Fruit fly (Drosophila melanogaster) whole organism, wandering third instar larva: Measurements from ENCODE around the gene CG13724.

Source experiments
- Hr78 ChIP-seq: fragments of >200 bp; optimal IDR thresholded peaks from 2 replicates; lab custom pipeline; 2017; ENCODE audit warnings: missing biosample characterization, missing genetic modification characterization
- Hr83 ChIP-seq: fragments of 200-300 bp; sonication (Bioruptor generic); optimal IDR thresholded peaks from 2 replicates; lab custom pipeline; 2016; ENCODE audit warnings: missing biosample characterization, mild to moderate bottlenecking, missing genetic modification characterization, moderate library complexity; ENCODE audit not compliant: poor library complexity, severe bottlenecking
- Jra ChIP-seq: sonication (Bioruptor generic); optimal IDR thresholded peaks from 2 replicates; lab custom pipeline; 2016; ENCODE audit warnings: missing biosample characterization, missing genetic modification characterization
- Myc ChIP-seq: fragments of >200 bp; optimal IDR thresholded peaks from 2 replicates; lab custom pipeline; 2017
- OdsH ChIP-seq: fragments of 200-800 bp; sonication (Bioruptor generic); optimal IDR thresholded peaks from 2 replicates; lab custom pipeline; 2016; ENCODE audit warnings: missing biosample characterization, mild to moderate bottlenecking, missing genetic modification characterization
- brk ChIP-seq: fragments of 200-800 bp; sonication (Bioruptor generic); optimal IDR thresholded peaks from 2 replicates; lab custom pipeline; 2016; ENCODE audit warnings: missing biosample characterization, mild to moderate bottlenecking, missing genetic modification characterization
- ey ChIP-seq: fragments of 200-800 bp; sonication (Bioruptor generic); optimal IDR thresholded peaks from 2 replicates; lab custom pipeline; 2016; ENCODE audit warnings: missing biosample characterization, missing genetic modification characterization
- fru ChIP-seq: fragments of 200-800 bp; sonication (Bioruptor generic); optimal IDR thresholded peaks from 3 replicates; lab custom pipeline; 2016; ENCODE audit warnings: missing biosample characterization, mild to moderate bottlenecking, missing genetic modification characterization
- lola ChIP-seq: fragments of >200 bp; optimal IDR thresholded peaks from 2 replicates; lab custom pipeline; 2017; ENCODE audit warnings: missing biosample characterization, missing genetic modification characterization
- pan ChIP-seq: fragments of >200 bp; optimal IDR thresholded peaks from 2 replicates; lab custom pipeline; 2017
- psq ChIP-seq: fragments of 200-800 bp; sonication (Bioruptor generic); optimal IDR thresholded peaks from 3 replicates; lab custom pipeline; 2017; ENCODE audit warnings: missing biosample characterization, mild to moderate bottlenecking, missing genetic modification characterization, moderate library complexity
- sage ChIP-seq: fragments of 200-800 bp; sonication (Bioruptor generic); optimal IDR thresholded peaks from 2 replicates; lab custom pipeline; 2016; ENCODE audit warnings: missing biosample characterization, mild to moderate bottlenecking, missing genetic modification characterization
- usp ChIP-seq: fragments of >200 bp; optimal IDR thresholded peaks from 2 replicates; lab custom pipeline; 2017; ENCODE audit warnings: missing biosample characterization, missing genetic modification characterization

DNA sequence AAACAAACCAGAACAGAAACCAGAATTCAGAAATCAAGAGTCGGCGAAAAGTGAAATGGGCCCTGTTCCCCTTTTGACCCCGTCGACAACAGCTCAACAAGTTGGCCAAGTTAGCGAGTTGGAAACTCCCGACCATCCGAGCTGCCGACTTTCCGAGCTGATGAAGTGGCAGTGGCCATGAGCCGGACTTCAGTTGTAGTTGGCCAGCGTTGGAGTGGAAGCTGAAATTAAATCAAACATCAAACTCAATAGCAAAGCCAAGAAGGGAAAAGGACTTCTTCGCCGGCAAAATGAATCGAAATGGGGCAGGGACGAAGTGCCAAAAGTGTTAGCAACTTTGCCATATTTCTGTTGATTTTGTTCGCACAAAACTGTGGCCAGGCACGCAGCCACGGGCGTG lies at the start of gene CG13724:
- TF ChIP-seq Hr83 (GFP tag; lab: Kevin White, UChicago) (no peak), psq (GFP tag; lab: Kevin White, UChicago) (no peak), ey (no peak), OdsH (GFP tag; lab: Kevin White, UChicago) (no peak), Hr78 (GFP tag; lab: Kevin White, UChicago) (no peak), Myc (lab: Kevin White, UChicago) (no peak), lola (GFP tag; lab: Kevin White, UChicago) (no peak), fru (GFP tag; lab: Kevin White, UChicago) (no peak), pan (lab: Kevin White, UChicago) (no peak), sage (no peak), brk (GFP tag; lab: Kevin White, UChicago) (no peak), usp (no peak), Jra (GFP tag; lab: Kevin White, UChicago) (no peak)
